Worm (Caenorhabditis elegans) whole organism, late embryonic: ENCODE data around the gene ZC168.2.

Experiments used
- C08G9.2 ChIP-seq: sonication (generic microtip); optimal IDR thresholded peaks from 2 replicates; lab custom pipeline; 2016; ENCODE audit warnings: mild to moderate bottlenecking, missing genetic modification characterization, moderate library complexity, missing compliant biosample characterization
- ama-1 ChIP-seq: fragments of 150-350 bp; optimal IDR thresholded peaks from 2 replicates; lab custom pipeline; 2014
- fkh-6 ChIP-seq: sonication (generic microtip); optimal IDR thresholded peaks from 2 replicates; lab custom pipeline; 2016; ENCODE audit warnings: missing genetic modification characterization, missing compliant biosample characterization
- madf-2 ChIP-seq: sonication (generic microtip); optimal IDR thresholded peaks from 2 replicates; lab custom pipeline; 2017; ENCODE audit warnings: missing genetic modification characterization, missing compliant biosample characterization
- nhr-11 ChIP-seq: fragments of 150-350 bp; optimal IDR thresholded peaks from 2 replicates; lab custom pipeline; 2014; ENCODE audit warnings: missing biosample characterization, missing genetic modification characterization
- pha-4 ChIP-seq: fragments of 150-350 bp; optimal IDR thresholded peaks from 2 replicates; lab custom pipeline; 2018; ENCODE audit warnings: missing biosample characterization, missing genetic modification reagents, missing genetic modification characterization

- TF ChIP-seq pha-4 (tag; lab: Kevin White, UChicago), result no peak
- no peak for TF ChIP-seq ama-1 (lab: Kevin White, UChicago)
- no peak for TF ChIP-seq nhr-11
- TF ChIP-seq fkh-6 (tag; lab: Kevin White, UChicago), result no peak
- no peak for TF ChIP-seq madf-2 (tag; lab: Kevin White, UChicago)
- no peak for TF ChIP-seq C08G9.2 (tag; lab: Kevin White, UChicago)
Measured at ce11 chrIV:10745332-10745731, 17.5 kb downstream of the ZC168.2 start.
